Worm (Caenorhabditis elegans) whole organism, mixed stage, embryonic: Measurements from ENCODE around the gene C33H5.1.

Experiments
- lsy-2 ChIP-seq: fragments of 150-350 bp; optimal IDR thresholded peaks from 2 replicates; lab custom pipeline; 2014; ENCODE audit warnings: missing biosample characterization, missing genetic modification characterization
- mab-5 ChIP-seq: fragments of 150-350 bp; optimal IDR thresholded peaks from 2 replicates; lab custom pipeline; 2014; ENCODE audit warnings: missing biosample characterization, missing genetic modification characterization
- ztf-11 ChIP-seq: fragments of 150-350 bp; optimal IDR thresholded peaks from 2 replicates; lab custom pipeline; 2014; ENCODE audit warnings: missing biosample characterization, missing genetic modification characterization

- TF ChIP-seq ztf-11 (tag; lab: Kevin White, UChicago), result no peak
- no peak for TF ChIP-seq lsy-2 (tag; lab: Kevin White, UChicago)
- no peak for TF ChIP-seq mab-5 (tag; lab: Kevin White, UChicago)
Measured at ce11 chrIV:7834625-7835228, 26.0 kb downstream of the C33H5.1 start, which contains the start of gene erp-44.2.
